Fruit fly (Drosophila melanogaster) whole organism, adult: ENCODE data around the gene FucT6.

Source experiments
- CG11617 ChIP-seq: fragments of 200-800 bp; sonication (Bioruptor generic); optimal IDR thresholded peaks from 2 replicates; lab custom pipeline; 2017; ENCODE audit warnings: mild to moderate bottlenecking, missing biosample characterization, missing genetic modification reagents, missing genetic modification characterization
- CG33017 ChIP-seq: fragments of 200-800 bp; sonication (Bioruptor generic); optimal IDR thresholded peaks from 2 replicates; lab custom pipeline; 2018; ENCODE audit warnings: missing biosample characterization, mild to moderate bottlenecking, missing genetic modification characterization, moderate library complexity
- CG5204 ChIP-seq: fragments of 200-800 bp; sonication (Bioruptor generic); optimal IDR thresholded peaks from 2 replicates; lab custom pipeline; 2016; ENCODE audit warnings: missing biosample characterization, missing genetic modification characterization
- Crg-1 ChIP-seq: fragments of 200-800 bp; sonication (Bioruptor generic); optimal IDR thresholded peaks from 2 replicates; lab custom pipeline; 2016; ENCODE audit warnings: missing biosample characterization, missing genetic modification characterization
- bab1 ChIP-seq: fragments of 200-800 bp; sonication (Bioruptor generic); optimal IDR thresholded peaks from 3 replicates; lab custom pipeline; 2019; ENCODE audit warnings: missing biosample characterization, mild to moderate bottlenecking, missing genetic modification characterization, moderate library complexity
- kay ChIP-seq: fragments of 200-800 bp; sonication (Bioruptor generic); peaks from one replicate; lab custom pipeline; 2016; ENCODE audit warnings: missing biosample characterization, missing genetic modification characterization, borderline replicate concordance
- pad ChIP-seq: fragments of 200-800 bp; sonication (Bioruptor generic); optimal IDR thresholded peaks from 3 replicates; lab custom pipeline; 2017; ENCODE audit warnings: missing biosample characterization, missing genetic modification characterization, mild to moderate bottlenecking, moderate library complexity, missing genetic modification reagents
- tj ChIP-seq: fragments of 200-800 bp; sonication (Bioruptor generic); optimal IDR thresholded peaks from 3 replicates; lab custom pipeline; 2017; ENCODE audit warnings: missing biosample characterization, mild to moderate bottlenecking, missing genetic modification characterization, moderate library complexity
- toe ChIP-seq: fragments of 200-800 bp; sonication (Bioruptor generic); optimal IDR thresholded peaks from 2 replicates; lab custom pipeline; 2016; ENCODE audit warnings: missing biosample characterization, missing genetic modification characterization

- no peak for TF ChIP-seq CG5204 (GFP tag; lab: Kevin White, UChicago)
- no peak for TF ChIP-seq bab1 (GFP tag; lab: Kevin White, UChicago)
- no peak for TF ChIP-seq Crg-1 (GFP tag; lab: Kevin White, UChicago)
- TF ChIP-seq CG11617 (GFP tag; lab: Kevin White, UChicago), result no peak
- TF ChIP-seq pad (GFP tag; lab: Kevin White, UChicago), result no peak
- TF ChIP-seq tj, result no peak
- TF ChIP-seq kay (GFP tag; lab: Kevin White, UChicago), result no peak
- TF ChIP-seq CG33017 (tag; lab: Kevin White, UChicago), result no peak
- no peak for TF ChIP-seq toe (GFP tag; lab: Kevin White, UChicago)
Observed at dm6 chrX:11704929-11705612, 4.7 kb downstream of the FucT6 start, which contains the start of gene CG2444.
